Fruit fly (Drosophila melanogaster): ENCODE measurements around the gene rempA.

DNA sequence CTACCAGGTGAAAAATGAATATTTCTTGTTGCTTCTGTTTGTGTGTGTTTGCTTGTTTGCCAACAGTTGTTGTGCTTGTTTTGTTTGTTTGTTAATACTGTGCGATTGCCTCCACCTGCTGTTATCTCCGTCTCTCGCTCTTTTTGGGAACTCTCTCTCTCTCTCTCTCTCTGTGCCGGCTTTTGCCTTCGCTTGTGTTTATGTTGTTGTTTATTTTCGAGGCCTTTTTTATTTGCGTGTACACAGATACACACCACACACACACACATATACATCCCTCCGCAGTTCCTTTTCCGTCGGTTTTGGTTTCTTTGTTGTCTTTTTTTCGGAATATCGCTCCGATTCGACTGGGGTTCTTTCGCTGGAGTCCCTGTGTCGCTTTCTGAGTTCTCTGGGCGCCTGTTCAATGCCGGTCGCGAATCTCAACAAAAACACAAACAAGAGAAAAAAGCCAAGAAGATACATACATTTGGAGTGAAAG is 49.5 kb downstream of the rempA start:
- no peak for TF ChIP-seq CTCF (optimal IDR thresholded peaks at IDR 0.05)
- TF ChIP-seq CG8478 (optimal IDR thresholded peaks at IDR 0.05) = no peak
